Fruit fly (Drosophila melanogaster): ENCODE measurements around the gene CG11585.

Gene CG11585

DNA sequence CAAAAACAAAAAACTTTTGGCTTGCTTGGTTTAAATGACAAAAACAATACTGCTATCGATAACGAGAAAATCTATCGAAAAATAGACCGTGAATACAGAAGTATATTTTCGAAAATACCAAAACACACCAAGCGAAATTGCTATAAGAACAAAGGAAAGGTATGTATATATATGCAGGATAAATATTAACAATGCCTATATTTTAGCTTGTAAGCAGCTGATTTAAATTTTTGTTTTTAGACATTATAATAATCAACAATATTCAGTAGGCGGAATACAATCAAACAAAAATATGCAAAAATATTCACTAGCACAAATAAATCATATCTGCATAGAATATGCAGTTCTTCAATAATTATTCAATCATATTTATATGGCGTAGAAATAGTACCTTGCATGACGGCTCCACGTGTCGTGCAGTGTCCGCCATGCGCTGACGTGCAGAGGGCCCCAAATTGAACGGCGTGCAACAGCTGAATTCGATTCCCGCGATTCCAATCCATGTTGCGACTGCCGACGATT, 48.6 kb downstream of the CG11585 start, which contains the start of the genes Fbxl4 and Dus2 (continued):
- no peak; the same call in 2 of the 3 replicates for TF ChIP-seq CG7963 (GFP tag; IDR thresholded peaks at IDR 0.05; ENCODE audit: partially characterized antibody)
- TF ChIP-seq CG3995 (GFP tag; optimal IDR thresholded peaks at IDR 0.05): peak; percentile 75
- TF ChIP-seq CG1233 (GFP tag; optimal IDR thresholded peaks at IDR 0.05): peak; percentile 89
- peak; percentile 96 for TF ChIP-seq CG15696 (tag; optimal IDR thresholded peaks at IDR 0.05)
- TF ChIP-seq ranshi (GFP tag; IDR thresholded peaks at IDR 0.05): peak; percentile 89
- TF ChIP-seq slp2 (GFP tag; optimal IDR thresholded peaks at IDR 0.05): peak; percentile 88
- TF ChIP-seq sima (GFP tag; optimal IDR thresholded peaks at IDR 0.05): peak; percentile 73
- no peak for TF ChIP-seq exex (tag; optimal IDR thresholded peaks at IDR 0.05)
- peak; percentile 48 for TF ChIP-seq Hey (tag; optimal IDR thresholded peaks at IDR 0.05)
- no peak for TF ChIP-seq Lpt (GFP tag; optimal IDR thresholded peaks at IDR 0.05)
- TF ChIP-seq Rfx (GFP tag; IDR thresholded peaks at IDR 0.05): peak; percentile 96
- peak; percentile 86 for TF ChIP-seq CG7786 (GFP tag; optimal IDR thresholded peaks at IDR 0.05)
- peak; percentile 85 for TF ChIP-seq ssp (GFP tag; IDR thresholded peaks at IDR 0.05)
- peak; percentile 96 for TF ChIP-seq CG13775 (GFP tag; optimal IDR thresholded peaks at IDR 0.05)
- TF ChIP-seq Opbp (GFP tag; IDR thresholded peaks at IDR 0.05; ENCODE audit: partially characterized antibody): peak; percentile 44; the same call in 1 of the 3 replicates
- no peak for TF ChIP-seq sc (optimal IDR thresholded peaks at IDR 0.05)
- TF ChIP-seq sc (GFP tag; optimal IDR thresholded peaks at IDR 0.05): peak; percentile 86
- peak; percentile 47 for TF ChIP-seq CG31365 (tag; optimal IDR thresholded peaks at IDR 0.05)
- TF ChIP-seq caup (GFP tag; optimal IDR thresholded peaks at IDR 0.05; ENCODE audit: severe bottlenecking): peak; percentile 87
- TF ChIP-seq klu (GFP tag; IDR thresholded peaks at IDR 0.05): peak; percentile 87
- TF ChIP-seq HLH54F (GFP tag; optimal IDR thresholded peaks at IDR 0.05): peak; percentile 93
- peak; percentile 93 for TF ChIP-seq bcd (GFP tag; optimal IDR thresholded peaks at IDR 0.05)
- TF ChIP-seq CG17829 (tag; optimal IDR thresholded peaks at IDR 0.05): peak; percentile 92
- peak; percentile 62 for TF ChIP-seq lbe (GFP tag; optimal IDR thresholded peaks at IDR 0.05)
- TF ChIP-seq ttk (GFP tag; IDR thresholded peaks at IDR 0.05): peak; percentile 91
- peak; percentile 64 for TF ChIP-seq BEAF-32 (GFP tag; optimal IDR thresholded peaks at IDR 0.05)
- peak; percentile 76 for TF ChIP-seq Asciz (GFP tag; optimal IDR thresholded peaks at IDR 0.05)
- peak; percentile 67 for TF ChIP-seq CG8281 (tag; optimal IDR thresholded peaks at IDR 0.05)
- peak; percentile 62; the same call in 2 of the 3 replicates for TF ChIP-seq CG14860 (GFP tag; IDR thresholded peaks at IDR 0.05; ENCODE audit: partially characterized antibody)
- peak; percentile 86 for TF ChIP-seq CG8089 (GFP tag; optimal IDR thresholded peaks at IDR 0.05)
- TF ChIP-seq amos (GFP tag; IDR thresholded peaks at IDR 0.05; ENCODE audit: partially characterized antibody): peak; percentile 38; the same call in 1 of the 2 replicates
- TF ChIP-seq dmrt99B (tag; optimal IDR thresholded peaks at IDR 0.05): peak; percentile 90
- peak; percentile 96 for TF ChIP-seq ken (GFP tag; IDR thresholded peaks at IDR 0.05)
- TF ChIP-seq lov (optimal IDR thresholded peaks at IDR 0.05): no peak
- peak; percentile 89; the same call in 2 of the 3 replicates for TF ChIP-seq lov (GFP tag; IDR thresholded peaks at IDR 0.05)
- peak; percentile 79 for TF ChIP-seq cwo (GFP tag; optimal IDR thresholded peaks at IDR 0.05)
- TF ChIP-seq oc (tag; optimal IDR thresholded peaks at IDR 0.05): peak; percentile 63
- peak; percentile 81 for TF ChIP-seq CG17385 (GFP tag; optimal IDR thresholded peaks at IDR 0.05)
- peak; percentile 76 for TF ChIP-seq CG1529 (GFP tag; optimal IDR thresholded peaks at IDR 0.05)
- TF ChIP-seq slou (GFP tag; optimal IDR thresholded peaks at IDR 0.05): peak; percentile 88
- peak; percentile 62 for TF ChIP-seq CG10321 (GFP tag; IDR thresholded peaks at IDR 0.05)
- peak; percentile 67 for TF ChIP-seq CG10565 (GFP tag; optimal IDR thresholded peaks at IDR 0.05)
- TF ChIP-seq Ravus (GFP tag; IDR thresholded peaks at IDR 0.05): peak; percentile 72
- TF ChIP-seq CG7271 (tag; optimal IDR thresholded peaks at IDR 0.05): no peak
- TF ChIP-seq E2f1 (GFP tag; IDR thresholded peaks at IDR 0.05): peak; percentile 91
- peak; percentile 73 for TF ChIP-seq mirr (GFP tag; optimal IDR thresholded peaks at IDR 0.05)
- TF ChIP-seq CG30020 (tag; optimal IDR thresholded peaks at IDR 0.05): peak; percentile 87
- TF ChIP-seq CG16813 (GFP tag; IDR thresholded peaks at IDR 0.05; ENCODE audit: partially characterized antibody): peak; percentile 35; the same call in 1 of the 3 replicates
- peak; percentile 88 for TF ChIP-seq CG15269 (tag; optimal IDR thresholded peaks at IDR 0.05)
